Fruit fly (Drosophila melanogaster) whole organism, adult: ENCODE results near the gene fry.

Experiments used
- CG11617 ChIP-seq: fragments of 200-800 bp; sonication (Bioruptor generic); optimal IDR thresholded peaks from 2 replicates; lab custom pipeline; 2017; ENCODE audit warnings: mild to moderate bottlenecking, missing biosample characterization, missing genetic modification reagents, missing genetic modification characterization
- CG12768 ChIP-seq: fragments of 200-800 bp; sonication (Bioruptor generic); optimal IDR thresholded peaks from 2 replicates; lab custom pipeline; 2017; ENCODE audit warnings: missing biosample characterization, missing genetic modification characterization, mild to moderate bottlenecking, moderate library complexity, missing genetic modification reagents
- CG5204 ChIP-seq: fragments of 200-800 bp; sonication (Bioruptor generic); optimal IDR thresholded peaks from 2 replicates; lab custom pipeline; 2016; ENCODE audit warnings: missing biosample characterization, missing genetic modification characterization
- CG7045 ChIP-seq: fragments of 200-800 bp; sonication (Bioruptor generic); optimal IDR thresholded peaks from 2 replicates; lab custom pipeline; 2017; ENCODE audit warnings: missing biosample characterization, mild to moderate bottlenecking, missing genetic modification characterization
- CG7101 ChIP-seq: fragments of 200-800 bp; sonication (Bioruptor generic); optimal IDR thresholded peaks from 2 replicates; lab custom pipeline; 2018; ENCODE audit warnings: missing biosample characterization, mild to moderate bottlenecking, missing genetic modification characterization, moderate library complexity
- Clk ChIP-seq: fragments of 200-800 bp; sonication (Bioruptor generic); optimal IDR thresholded peaks from 2 replicates; lab custom pipeline; 2017; ENCODE audit warnings: missing biosample characterization, missing genetic modification characterization
- Crg-1 ChIP-seq: fragments of 200-800 bp; sonication (Bioruptor generic); optimal IDR thresholded peaks from 2 replicates; lab custom pipeline; 2016; ENCODE audit warnings: missing biosample characterization, missing genetic modification characterization
- bab1 ChIP-seq: fragments of 200-800 bp; sonication (Bioruptor generic); optimal IDR thresholded peaks from 3 replicates; lab custom pipeline; 2019; ENCODE audit warnings: missing biosample characterization, mild to moderate bottlenecking, missing genetic modification characterization, moderate library complexity
- cic ChIP-seq: fragments of 200-800 bp; sonication (Bioruptor generic); optimal IDR thresholded peaks from 2 replicates; lab custom pipeline; 2017; ENCODE audit warnings: missing biosample characterization, mild to moderate bottlenecking, missing genetic modification characterization, moderate library complexity
- cnc ChIP-seq, 2 experiments: fragments of >200 bp; optimal IDR thresholded peaks; 2 replicates each; lab custom pipeline; 2017
- ovo ChIP-seq: fragments of 200-800 bp; sonication (Bioruptor generic); optimal IDR thresholded peaks from 2 replicates; lab custom pipeline; 2016; ENCODE audit warnings: missing biosample characterization, missing genetic modification characterization
- toe ChIP-seq: fragments of 200-800 bp; sonication (Bioruptor generic); optimal IDR thresholded peaks from 2 replicates; lab custom pipeline; 2016; ENCODE audit warnings: missing biosample characterization, missing genetic modification characterization

dm6 chr3L:9675528-9675963, 3.4 kb downstream of the fry start:
- TF ChIP-seq CG5204 (GFP tag; lab: Kevin White, UChicago), result no peak
- TF ChIP-seq CG7045, result peak; percentile 46
- no peak for TF ChIP-seq cnc (optimal IDR thresholded peaks at IDR 0.05; lab: Kevin White, UChicago)
- TF ChIP-seq CG12768, result peak; percentile 91
- no peak for TF ChIP-seq Crg-1 (GFP tag; lab: Kevin White, UChicago)
- TF ChIP-seq CG7101 (tag; lab: Kevin White, UChicago), result peak; percentile 19
- no peak for TF ChIP-seq toe (GFP tag; lab: Kevin White, UChicago)
- TF ChIP-seq CG11617 (GFP tag; lab: Kevin White, UChicago), result peak; percentile 65
- no peak for TF ChIP-seq bab1 (GFP tag; lab: Kevin White, UChicago)
- TF ChIP-seq ovo, result peak; percentile 69
- no peak for TF ChIP-seq Clk (GFP tag; lab: Kevin White, UChicago)
- TF ChIP-seq cic (GFP tag; lab: Kevin White, UChicago), result peak; percentile 80
